Worm (Caenorhabditis elegans) whole organism, late embryonic: Measurements from ENCODE around the gene cyp-34A1.
"Not testable (repeated sequence)": the region's sequence is repeated elsewhere in the genome, so short reads cannot be mapped to it uniquely, and the experiment has no call there.

Experiments used
- elt-4 ChIP-seq: sonication (generic microtip); optimal IDR thresholded peaks from 2 replicates; lab custom pipeline; 2016; ENCODE audit warnings: missing genetic modification characterization, missing compliant biosample characterization
- hlh-6 ChIP-seq: sonication (generic microtip); optimal IDR thresholded peaks from 2 replicates; lab custom pipeline; 2016; ENCODE audit warnings: missing genotype, missing genetic modification characterization, missing compliant biosample characterization

ce11 chrV:15262336-15262735 lies 25.4 kb downstream of the cyp-34A1 start, which contains the start of gene M01B2.10:
- not testable (repeated sequence) for TF ChIP-seq hlh-6, elt-4 (tag; lab: Kevin White, UChicago)
